Fruit fly (Drosophila melanogaster): ENCODE data around the gene RpS27A.

The RpS27A gene

DNA sequence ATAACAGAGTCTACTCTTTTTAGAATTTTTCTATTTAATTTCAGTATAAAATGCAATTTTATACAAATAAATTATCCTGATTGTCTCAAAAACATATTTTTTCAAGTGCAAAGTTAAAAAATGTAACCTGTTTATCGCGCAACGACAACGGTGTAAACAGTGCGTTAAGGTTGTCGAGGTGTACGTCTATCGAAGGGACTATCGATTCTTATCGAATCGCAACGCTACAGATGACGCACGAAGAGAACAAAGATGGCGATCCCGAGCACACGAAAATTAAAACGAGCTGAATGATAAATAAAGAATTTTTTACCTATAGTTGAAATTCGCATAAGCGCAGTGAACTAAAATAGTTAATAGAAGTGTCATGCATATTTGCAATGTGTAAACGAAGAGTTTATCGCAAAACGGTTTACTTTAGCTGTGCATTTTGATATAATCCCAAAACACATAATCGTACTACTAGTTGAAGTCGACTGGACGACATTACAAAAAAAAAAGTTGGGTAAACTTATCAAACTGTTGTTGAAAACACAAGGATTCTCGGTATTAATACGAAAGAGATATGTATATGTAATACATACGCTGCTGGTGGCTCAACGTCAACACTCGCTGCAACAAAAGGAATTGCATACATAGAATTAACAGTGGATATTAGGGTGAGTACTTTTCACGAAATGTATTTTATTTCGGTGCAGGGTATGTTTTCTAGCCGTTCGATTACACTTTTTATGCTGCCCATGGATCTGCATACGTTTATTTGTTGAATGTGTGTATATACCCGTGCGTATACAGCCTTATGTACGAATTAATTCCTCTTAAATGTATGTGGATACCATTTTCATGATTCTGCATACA is 20.1 kb upstream of the RpS27A start, which contains the start of gene da (continued):
- TF ChIP-seq maf-S (GFP tag; optimal IDR thresholded peaks at IDR 0.05): peak; percentile 42
- no peak for TF ChIP-seq en (GFP tag; optimal IDR thresholded peaks at IDR 0.05)
- TF ChIP-seq ap (GFP tag; IDR thresholded peaks at IDR 0.05): no peak
- peak; percentile 62; the same call in 3 of the 4 replicates for TF ChIP-seq Gug (GFP tag; IDR thresholded peaks at IDR 0.05)
- peak; percentile 66; the same call in 1 of the 2 replicates for TF ChIP-seq amos (GFP tag; IDR thresholded peaks at IDR 0.05; ENCODE audit: partially characterized antibody)
- peak; percentile 37; the same call in 1 of the 2 replicates for TF ChIP-seq Drgx (GFP tag; IDR thresholded peaks at IDR 0.05)
- TF ChIP-seq nmo (GFP tag; optimal IDR thresholded peaks at IDR 0.05): peak; percentile 73
- no peak for TF ChIP-seq sim (GFP tag; IDR thresholded peaks at IDR 0.05)
- no peak for TF ChIP-seq CG4707 (GFP tag; optimal IDR thresholded peaks at IDR 0.05)
- TF ChIP-seq wek (GFP tag; optimal IDR thresholded peaks at IDR 0.05): peak; percentile 15
- TF ChIP-seq pho (GFP tag; optimal IDR thresholded peaks at IDR 0.05): peak; percentile 73
- peak; percentile 60 for TF ChIP-seq tap (tag; optimal IDR thresholded peaks at IDR 0.05)
- TF ChIP-seq cwo (GFP tag; optimal IDR thresholded peaks at IDR 0.05): no peak
- peak; percentile 71 for TF ChIP-seq CG8924 (tag; optimal IDR thresholded peaks at IDR 0.05)
- TF ChIP-seq CG18599 (GFP tag; optimal IDR thresholded peaks at IDR 0.05): peak; percentile 45
- peak; percentile 16 for TF ChIP-seq CG13296 (GFP tag; optimal IDR thresholded peaks at IDR 0.05)
- peak; percentile 49; the same call in 1 of the 3 replicates for TF ChIP-seq ken (GFP tag; IDR thresholded peaks at IDR 0.05)
- TF ChIP-seq Hr51 (GFP tag; optimal IDR thresholded peaks at IDR 0.05): peak; percentile 39 to 46
- TF ChIP-seq CrebB (tag; optimal IDR thresholded peaks at IDR 0.05): peak; percentile 43
- peak; percentile 24 for TF ChIP-seq CG17568 (GFP tag; optimal IDR thresholded peaks at IDR 0.05)
- TF ChIP-seq tna (GFP tag; IDR thresholded peaks at IDR 0.05; ENCODE audit: partially characterized antibody): peak; percentile 13; the same call in 1 of the 2 replicates
- TF ChIP-seq CG17359 (tag; optimal IDR thresholded peaks at IDR 0.05): peak; percentile 68
- TF ChIP-seq CG4730 (GFP tag; IDR thresholded peaks at IDR 0.05): no peak
- TF ChIP-seq dimm (GFP tag; IDR thresholded peaks at IDR 0.05): no peak
- peak; percentile 72 for TF ChIP-seq Atf3 (GFP tag; optimal IDR thresholded peaks at IDR 0.05)
- TF ChIP-seq pan (optimal IDR thresholded peaks at IDR 0.05): no peak
- peak in 1 of 2 experiments; percentile 61 for TF ChIP-seq pan (GFP tag; optimal IDR thresholded peaks at IDR 0.05 in 1 of 2, IDR thresholded peaks at IDR 0.05 in 1 of 2)
- peak; percentile 31 for TF ChIP-seq gsb-n (tag; optimal IDR thresholded peaks at IDR 0.05)
- peak; percentile 59 for TF ChIP-seq CG14441 (GFP tag; IDR thresholded peaks at IDR 0.05)
- peak; percentile 63 for TF ChIP-seq dmrt99B (tag; optimal IDR thresholded peaks at IDR 0.05)
- 0 out of 3 replicates have a peak, but pooled peaks have one; percentile 38 for TF ChIP-seq CG11695 (GFP tag; IDR thresholded peaks at IDR 0.05)
- TF ChIP-seq Oli (tag; optimal IDR thresholded peaks at IDR 0.05): no peak
- TF ChIP-seq Scr (GFP tag; IDR thresholded peaks at IDR 0.05; ENCODE audit: partially characterized antibody): peak; percentile 59
- peak; percentile 44; the same call in 1 of the 3 replicates for TF ChIP-seq CG7963 (GFP tag; IDR thresholded peaks at IDR 0.05; ENCODE audit: partially characterized antibody)
- TF ChIP-seq bigmax (GFP tag; optimal IDR thresholded peaks at IDR 0.05): peak; percentile 32
- no peak for TF ChIP-seq CG30431 (GFP tag; optimal IDR thresholded peaks at IDR 0.05)
- no peak for TF ChIP-seq Hand (GFP tag; optimal IDR thresholded peaks at IDR 0.05)
- peak; percentile 7 for TF ChIP-seq CG31388 (GFP tag; optimal IDR thresholded peaks at IDR 0.05)
- peak; percentile 73 for TF ChIP-seq Xbp1 (GFP tag; optimal IDR thresholded peaks at IDR 0.05)
- peak; percentile 70 for TF ChIP-seq mam (GFP tag; optimal IDR thresholded peaks at IDR 0.05)
- peak; percentile 53 for TF ChIP-seq vfl (GFP tag; optimal IDR thresholded peaks at IDR 0.05)
- peak; percentile 64 for TF ChIP-seq fd96Cb (tag; optimal IDR thresholded peaks at IDR 0.05)
- peak; percentile 29 for TF ChIP-seq Myb (GFP tag; optimal IDR thresholded peaks at IDR 0.05)
- TF ChIP-seq CG33213 (GFP tag; optimal IDR thresholded peaks at IDR 0.05): peak; percentile 22
- peak; percentile 61 for TF ChIP-seq gro (GFP tag; optimal IDR thresholded peaks at IDR 0.05)
- TF ChIP-seq eve (GFP tag; optimal IDR thresholded peaks at IDR 0.05): peak in 1 of 2 experiments; percentile 76
- TF ChIP-seq CG18619 (GFP tag; optimal IDR thresholded peaks at IDR 0.05): peak; percentile 61
- TF ChIP-seq NfI (GFP tag; optimal IDR thresholded peaks at IDR 0.05): peak; percentile 75
